Fruit fly (Drosophila melanogaster) S2 (cell line): ENCODE data around the gene CG32263.

Experiments
- CG8478 ChIP-seq: fragments of >200 bp; optimal IDR thresholded peaks from 2 replicates; lab custom pipeline; 2018
- CTCF ChIP-seq, 2 experiments: fragments of >200 bp; optimal IDR thresholded peaks; 2 replicates each; lab custom pipeline; 2018

The CG32263 gene

dm6 chr3L:3797681-3798080 is 13.2 kb downstream of the CG32263 start:
- TF ChIP-seq CG8478 (lab: Kevin White, UChicago): no peak
- no peak for TF ChIP-seq CTCF (optimal IDR thresholded peaks at IDR 0.05; lab: Kevin White, UChicago)

DNA sequence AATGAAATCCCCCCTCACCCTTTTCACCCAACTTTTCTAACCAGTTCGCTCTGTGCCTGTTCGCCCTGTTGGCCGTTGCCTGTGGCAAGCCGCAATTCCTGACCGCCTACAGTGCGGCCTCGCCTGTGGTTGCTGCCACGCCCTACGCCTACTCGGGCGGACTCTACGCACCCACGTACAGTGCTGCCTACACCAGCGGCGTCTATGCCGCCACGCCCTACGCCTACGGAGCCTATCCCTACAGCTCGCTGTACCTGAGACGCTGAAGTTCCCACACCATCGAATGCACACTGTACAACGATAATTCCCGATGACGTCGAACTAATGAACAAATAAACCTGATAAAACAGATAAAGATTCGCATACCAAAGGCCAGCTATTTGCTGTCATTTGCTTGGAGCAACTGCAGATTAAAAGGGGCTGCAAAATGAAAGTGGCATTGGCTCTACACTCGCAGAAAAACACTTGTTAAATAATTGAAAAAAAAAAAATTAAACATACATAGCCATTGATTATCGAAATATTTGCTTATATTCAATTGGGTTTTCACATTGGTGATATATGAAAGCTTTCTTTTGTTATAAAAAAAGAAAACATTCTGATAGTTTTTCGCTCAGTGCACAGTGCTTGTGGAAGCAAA is 19.8 kb downstream of the CG32263 start:
- TF ChIP-seq CG8478 (lab: Kevin White, UChicago) (no peak), CTCF (optimal IDR thresholded peaks at IDR 0.05; lab: Kevin White, UChicago) (no peak)

DNA sequence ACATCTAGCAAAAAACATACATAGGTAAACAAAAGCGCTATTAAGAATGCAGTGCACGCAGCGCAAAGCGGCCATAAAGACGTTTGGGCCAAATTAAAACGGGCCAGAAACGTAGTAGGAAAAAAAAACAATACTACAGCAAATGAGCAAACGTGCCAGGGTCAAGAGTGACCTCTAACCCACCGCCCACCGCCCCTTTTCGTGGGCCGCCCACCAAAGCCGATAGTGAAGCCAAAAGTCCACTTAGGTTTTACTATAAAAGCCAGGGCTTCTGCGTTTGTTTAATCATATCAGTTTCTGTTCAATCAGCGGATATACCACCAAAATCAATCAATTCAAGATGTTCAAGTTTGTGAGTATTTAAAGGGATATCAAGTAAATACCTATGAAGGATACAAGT is 20.4 kb downstream of the CG32263 start, which contains the start of gene CG32266:
TSS of gene CG32266 (plus strand) at position 301 of the 400 bp plus-strand sequence.
- TF ChIP-seq CG8478 (lab: Kevin White, UChicago) (no peak), CTCF (optimal IDR thresholded peaks at IDR 0.05; lab: Kevin White, UChicago) (no peak)

- TF ChIP-seq CG8478 (lab: Kevin White, UChicago) (no peak), CTCF (optimal IDR thresholded peaks at IDR 0.05; lab: Kevin White, UChicago) (peak; percentile 30 to 67)
Observed at dm6 chr3L:3788790-3789421, 22.0 kb downstream of the CG32263 start.

- TF ChIP-seq CG8478 (lab: Kevin White, UChicago) (no peak), CTCF (optimal IDR thresholded peaks at IDR 0.05; lab: Kevin White, UChicago) (peak in 1 of 2 experiments; percentile 37)
Observed at dm6 chr3L:3787595-3788151, 23.2 kb downstream of the CG32263 start.

DNA sequence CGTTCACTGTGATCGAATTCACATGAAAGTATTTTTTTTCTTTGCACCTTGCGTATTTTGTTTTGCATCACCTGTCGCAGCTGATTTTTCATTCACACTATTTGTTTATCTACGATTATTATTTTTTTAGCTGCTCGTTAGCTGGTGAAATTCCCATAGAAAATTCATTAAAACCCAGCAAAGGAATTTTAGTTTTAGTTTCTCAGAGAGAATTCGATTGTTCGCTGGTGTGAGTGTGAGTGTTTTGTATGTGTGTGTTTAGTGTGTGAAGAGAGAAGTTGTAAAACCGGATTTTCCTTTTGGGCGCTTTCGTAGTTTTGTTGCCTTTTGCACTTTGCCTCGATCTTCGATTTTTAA is 23.9 kb downstream of the CG32263 start:
- TF ChIP-seq CTCF (optimal IDR thresholded peaks at IDR 0.05; lab: Kevin White, UChicago) (no peak), CG8478 (lab: Kevin White, UChicago) (no peak)

- TF ChIP-seq CG8478 (lab: Kevin White, UChicago) (no peak), CTCF (optimal IDR thresholded peaks at IDR 0.05; lab: Kevin White, UChicago) (no peak)
Observed at dm6 chr3L:3786344-3787076, 24.4 kb downstream of the CG32263 start.

DNA sequence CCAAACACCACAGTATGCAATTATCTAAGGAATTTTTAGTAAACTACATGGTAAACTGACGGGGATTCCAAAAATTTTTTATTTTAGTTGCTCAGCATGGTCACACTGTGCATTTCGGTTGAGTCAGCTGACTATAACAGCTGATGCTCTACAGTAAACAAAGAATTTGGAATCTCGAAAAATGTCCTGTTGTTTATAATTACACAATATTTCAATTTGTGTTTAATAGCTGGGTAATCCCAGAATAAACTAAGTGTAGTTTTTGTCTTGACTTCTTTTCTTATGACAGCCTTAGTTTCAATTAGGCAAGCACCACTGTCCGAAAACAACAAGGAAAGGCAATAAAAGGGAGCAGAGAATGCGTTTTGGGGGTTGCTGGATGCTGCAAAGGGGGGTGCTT is 25.2 kb downstream of the CG32263 start:
- TF ChIP-seq CTCF (optimal IDR thresholded peaks at IDR 0.05; lab: Kevin White, UChicago) (no peak), CG8478 (lab: Kevin White, UChicago) (no peak)

dm6 chr3L:3785002-3785661 is 25.8 kb downstream of the CG32263 start:
- TF ChIP-seq CTCF (optimal IDR thresholded peaks at IDR 0.05; lab: Kevin White, UChicago) (no peak), CG8478 (lab: Kevin White, UChicago) (no peak)

- TF ChIP-seq CTCF (optimal IDR thresholded peaks at IDR 0.05; lab: Kevin White, UChicago) (no peak), CG8478 (lab: Kevin White, UChicago) (no peak)
Observed at dm6 chr3L:3784001-3784400, 26.9 kb downstream of the CG32263 start.

DNA sequence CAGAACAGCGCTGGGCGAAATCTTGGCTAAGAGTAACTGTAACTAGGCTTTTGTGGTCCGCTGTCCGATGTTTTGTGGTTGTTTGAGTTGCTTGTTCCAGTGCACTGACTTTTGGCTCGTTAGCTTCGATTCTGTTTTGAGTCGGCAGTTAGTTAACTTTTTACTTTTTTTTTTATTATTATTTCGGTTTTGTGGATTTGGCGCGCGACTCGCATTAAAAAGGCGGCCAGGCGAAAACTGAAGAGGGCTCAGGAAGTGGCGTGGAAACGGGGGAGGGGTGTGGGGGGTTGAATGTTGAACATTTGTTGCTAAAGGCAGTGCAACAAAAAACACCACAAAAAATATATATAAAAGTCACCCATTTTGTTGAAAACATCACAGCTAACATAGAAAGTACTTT is 27.5 kb downstream of the CG32263 start:
- no peak for TF ChIP-seq CG8478 (lab: Kevin White, UChicago)
- no peak for TF ChIP-seq CTCF (optimal IDR thresholded peaks at IDR 0.05; lab: Kevin White, UChicago)

- TF ChIP-seq CG8478 (lab: Kevin White, UChicago) (no peak), CTCF (optimal IDR thresholded peaks at IDR 0.05; lab: Kevin White, UChicago) (no peak)
Observed at dm6 chr3L:3782584-3783218, 28.2 kb downstream of the CG32263 start.

dm6 chr3L:3778463-3778862 is 32.5 kb downstream of the CG32263 start:
- no peak for TF ChIP-seq CG8478 (lab: Kevin White, UChicago)

DNA sequence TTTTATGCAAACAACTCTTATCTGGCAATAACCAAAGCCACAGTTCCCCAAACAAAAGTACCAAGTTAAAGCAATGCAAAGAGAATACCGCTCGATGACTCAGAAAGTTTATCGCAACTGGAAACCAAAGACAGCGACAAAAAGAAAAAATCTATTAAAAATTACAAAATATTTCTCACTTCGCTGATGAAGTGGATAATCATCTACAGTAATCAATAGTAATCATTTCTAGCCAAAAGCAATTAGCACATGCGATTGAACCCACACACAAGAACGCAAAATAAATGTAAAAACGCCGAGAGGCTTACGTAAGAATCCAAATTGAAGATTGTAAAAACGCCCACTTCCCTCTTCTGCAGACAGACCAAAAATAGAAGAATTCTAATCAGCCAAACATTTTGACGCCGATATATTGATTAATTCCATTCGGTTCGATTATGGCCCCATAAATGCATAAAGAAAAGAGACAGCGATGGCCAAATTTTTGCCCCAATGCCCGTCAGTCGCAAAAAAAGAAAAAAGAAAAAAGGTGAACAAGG is 34.3 kb downstream of the CG32263 start:
- TF ChIP-seq CG8478 (lab: Kevin White, UChicago) (no peak), CTCF (optimal IDR thresholded peaks at IDR 0.05; lab: Kevin White, UChicago) (no peak)
